Fruit fly (Drosophila melanogaster): ENCODE measurements around the gene CCT4.

CCT4 gene

DNA sequence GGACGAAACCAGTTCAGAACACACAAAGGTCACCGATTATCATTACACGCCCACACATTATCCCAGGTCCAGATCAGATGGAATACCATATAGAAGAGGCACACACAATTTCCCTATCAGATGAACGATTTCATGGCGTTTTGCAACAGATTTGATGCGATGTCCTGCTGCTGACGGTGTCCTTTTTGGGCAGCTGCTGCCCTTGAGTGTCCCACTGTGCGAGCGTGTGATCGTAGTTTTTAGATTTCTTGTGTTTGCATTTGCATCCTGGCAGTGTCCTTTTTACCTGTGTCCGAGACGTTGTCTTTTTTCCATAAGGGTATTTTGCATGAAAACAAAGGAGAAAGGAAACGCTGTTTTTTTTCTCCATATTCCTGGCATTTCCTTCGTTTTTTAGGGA is 13.4 kb downstream of the CCT4 start:
- no peak for TF ChIP-seq Atf6 (GFP tag; IDR thresholded peaks at IDR 0.05)
- no peak for TF ChIP-seq CG17802 (tag; optimal IDR thresholded peaks at IDR 0.05)
- TF ChIP-seq CG4707 (GFP tag; optimal IDR thresholded peaks at IDR 0.05), result peak; percentile 21
- no peak for TF ChIP-seq croc (GFP tag; conservative IDR thresholded peaks at IDR 0.05)
- TF ChIP-seq eve (GFP tag; optimal IDR thresholded peaks at IDR 0.05), result no peak
- no peak for TF ChIP-seq Dek (tag; optimal IDR thresholded peaks at IDR 0.05)
- no peak for TF ChIP-seq Hr3 (GFP tag; optimal IDR thresholded peaks at IDR 0.05)
- TF ChIP-seq CG7786 (GFP tag; optimal IDR thresholded peaks at IDR 0.05), result no peak
- TF ChIP-seq nerfin-2 (GFP tag; IDR thresholded peaks at IDR 0.05; ENCODE audit: partially characterized antibody), result no peak
- no peak for TF ChIP-seq Stat92E (GFP tag; optimal IDR thresholded peaks at IDR 0.05)
- TF ChIP-seq en (GFP tag; optimal IDR thresholded peaks at IDR 0.05), result no peak
- TF ChIP-seq CG2199 (GFP tag; IDR thresholded peaks at IDR 0.05), result no peak
- no peak for TF ChIP-seq sens-2 (GFP tag; IDR thresholded peaks at IDR 0.05)
- no peak for TF ChIP-seq ara (GFP tag; IDR thresholded peaks at IDR 0.05)
- peak; percentile 57 for TF ChIP-seq twi (tag; optimal IDR thresholded peaks at IDR 0.05)
- TF ChIP-seq Fer1 (GFP tag; optimal IDR thresholded peaks at IDR 0.05), result no peak
- TF ChIP-seq CG16813 (GFP tag; IDR thresholded peaks at IDR 0.05; ENCODE audit: partially characterized antibody), result no peak
- TF ChIP-seq Opbp (GFP tag; IDR thresholded peaks at IDR 0.05; ENCODE audit: partially characterized antibody), result no peak
- no peak for TF ChIP-seq CG8478 (optimal IDR thresholded peaks at IDR 0.05)
- peak; percentile 59 for TF ChIP-seq CG15479 (GFP tag; optimal IDR thresholded peaks at IDR 0.05)
- TF ChIP-seq CG11085 (GFP tag; IDR thresholded peaks at IDR 0.05), result no peak
- TF ChIP-seq z (GFP tag; IDR thresholded peaks at IDR 0.05), result no peak
- TF ChIP-seq fd102C (GFP tag; optimal IDR thresholded peaks at IDR 0.05), result no peak
- peak; percentile 67 for TF ChIP-seq zen (tag; optimal IDR thresholded peaks at IDR 0.05)
- TF ChIP-seq Dad (GFP tag; optimal IDR thresholded peaks at IDR 0.05), result no peak
- no peak for TF ChIP-seq gsb-n (tag; optimal IDR thresholded peaks at IDR 0.05)
- no peak for TF ChIP-seq NK7.1 (GFP tag; optimal IDR thresholded peaks at IDR 0.05)
- no peak for TF ChIP-seq dpn (GFP tag; optimal IDR thresholded peaks at IDR 0.05)

DNA sequence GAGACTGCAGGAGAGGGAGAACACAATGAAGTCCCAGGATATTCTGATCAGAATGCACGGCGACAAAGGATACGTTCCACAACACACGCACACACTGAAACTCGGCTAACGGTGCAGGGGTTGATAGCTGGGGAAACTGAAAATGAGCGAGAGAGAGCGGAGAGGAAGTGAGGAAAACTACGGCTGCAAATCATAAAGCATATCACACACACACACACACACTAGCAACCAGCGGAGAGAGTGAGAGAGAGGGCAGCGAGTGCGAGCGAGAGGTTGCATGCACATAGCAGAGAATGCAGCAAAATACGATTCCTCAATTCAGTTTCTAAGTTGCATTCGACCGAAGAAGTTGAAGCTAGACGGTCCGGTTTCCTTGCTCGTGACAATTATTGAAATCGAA is 14.4 kb downstream of the CCT4 start:
- TF ChIP-seq CG32767 (GFP tag; IDR thresholded peaks at IDR 0.05) (peak; percentile 35; the same call in 1 of the 2 replicates), seq (GFP tag; IDR thresholded peaks at IDR 0.05) (peak; percentile 63; the same call in 1 of the 2 replicates), cg (GFP tag; optimal IDR thresholded peaks at IDR 0.05) (peak; percentile 95), ac (GFP tag; optimal IDR thresholded peaks at IDR 0.05) (peak; percentile 53), chinmo (GFP tag; IDR thresholded peaks at IDR 0.05; ENCODE audit: partially characterized antibody) (0 out of 4 replicates have a peak, but pooled peaks have one; percentile 13), Nf-YC (tag; optimal IDR thresholded peaks at IDR 0.05) (peak; percentile 92), zen2 (GFP tag; IDR thresholded peaks at IDR 0.05; ENCODE audit: partially characterized antibody) (peak; percentile 7; the same call in 1 of the 3 replicates), lov (optimal IDR thresholded peaks at IDR 0.05) (no peak), lov (GFP tag; IDR thresholded peaks at IDR 0.05) (0 out of 3 replicates have a peak, but pooled peaks have one; percentile 35), CG1832 (GFP tag; optimal IDR thresholded peaks at IDR 0.05) (peak; percentile 88), insv (GFP tag; optimal IDR thresholded peaks at IDR 0.05) (peak; percentile 85 to 97), yki (optimal IDR thresholded peaks at IDR 0.05) (peak; percentile 71), pan (optimal IDR thresholded peaks at IDR 0.05) (no peak), pan (GFP tag; optimal IDR thresholded peaks at IDR 0.05 in 1 of 2, IDR thresholded peaks at IDR 0.05 in 1 of 2) (no peak), CG3847 (GFP tag; IDR thresholded peaks at IDR 0.05) (no peak), ewg (GFP tag; optimal IDR thresholded peaks at IDR 0.05) (peak; percentile 3), HLHmδ (GFP tag; optimal IDR thresholded peaks at IDR 0.05) (peak; percentile 17), ranshi (GFP tag; IDR thresholded peaks at IDR 0.05) (no peak), HmgZ (tag; optimal IDR thresholded peaks at IDR 0.05) (no peak), CG16813 (GFP tag; IDR thresholded peaks at IDR 0.05; ENCODE audit: partially characterized antibody) (0 out of 3 replicates have a peak, but pooled peaks have one; percentile 36), nerfin-1 (tag; optimal IDR thresholded peaks at IDR 0.05) (peak; percentile 44), CG17829 (tag; optimal IDR thresholded peaks at IDR 0.05) (peak; percentile 3), az2 (GFP tag; optimal IDR thresholded peaks at IDR 0.05) (no peak), ci (GFP tag; IDR thresholded peaks at IDR 0.05) (peak; percentile 48; the same call in 2 of the 3 replicates), vvl (GFP tag; IDR thresholded peaks at IDR 0.05) (peak; percentile 60), CG11696 (GFP tag; IDR thresholded peaks at IDR 0.05) (no peak)

All from whole organism, embryonic.